Worm (Caenorhabditis elegans): ENCODE data around the gene mps-4.

Gene mps-4

ce11 chrIII:8271676-8272225, at the start of gene mps-4, which contains the start of gene F09G8.10:
Gene mps-4 (minus strand): TSS chrIII:8271776.
Gene F09G8.10 (minus strand): TSS chrIII:8272175.
- TF ChIP-seq ces-1 (GFP tag; optimal IDR thresholded peaks at IDR 0.05) (no peak), snu-23 (GFP tag; optimal IDR thresholded peaks at IDR 0.05) (no peak)

- TF ChIP-seq irx-1 (tag; optimal IDR thresholded peaks at IDR 0.05) (no peak), lin-13 (GFP tag; optimal IDR thresholded peaks at IDR 0.05) (no peak), lin-14 (GFP tag; optimal IDR thresholded peaks at IDR 0.05) (peak; percentile 57), sup-37 (GFP tag; optimal IDR thresholded peaks at IDR 0.05) (no peak), blmp-1 (tag; optimal IDR thresholded peaks at IDR 0.05) (no peak), dpl-1 (GFP tag; optimal IDR thresholded peaks at IDR 0.05) (peak in 1 of 3 experiments; percentile 18), ets-5 (GFP tag; IDR thresholded peaks at IDR 0.05) (no peak), dsc-1 (tag; optimal IDR thresholded peaks at IDR 0.05) (peak; percentile 49), fkh-8 (tag; optimal IDR thresholded peaks at IDR 0.05) (peak; percentile 36), lsy-2 (tag; optimal IDR thresholded peaks at IDR 0.05) (peak in 1 of 2 experiments; percentile 14)
Measured at ce11 chrIII:8321225-8321624, 49.6 kb upstream of the mps-4 start.

- no peak for TF ChIP-seq fkh-8 (tag; optimal IDR thresholded peaks at IDR 0.05)
- TF ChIP-seq ceh-90 (tag; optimal IDR thresholded peaks at IDR 0.05): no peak
- no peak for TF ChIP-seq rnt-1 (tag; optimal IDR thresholded peaks at IDR 0.05)
- no peak for TF ChIP-seq zip-4 (GFP tag; optimal IDR thresholded peaks at IDR 0.05)
- TF ChIP-seq aha-1 (tag; optimal IDR thresholded peaks at IDR 0.05): no peak
- TF ChIP-seq aly-2 (tag; optimal IDR thresholded peaks at IDR 0.05): no peak
- no peak for TF ChIP-seq ztf-4 (tag; optimal IDR thresholded peaks at IDR 0.05)
- TF ChIP-seq ceh-8 (GFP tag; optimal IDR thresholded peaks at IDR 0.05): no peak
- TF ChIP-seq pqm-1 (tag; optimal IDR thresholded peaks at IDR 0.05): no peak
- TF ChIP-seq ces-1 (GFP tag; optimal IDR thresholded peaks at IDR 0.05): no peak
- TF ChIP-seq swsn-7 (tag; optimal IDR thresholded peaks at IDR 0.05): no peak
- no peak for TF ChIP-seq fkh-10 (GFP tag; optimal IDR thresholded peaks at IDR 0.05)
- TF ChIP-seq hlh-4 (tag; optimal IDR thresholded peaks at IDR 0.05): no peak
- no peak for TF ChIP-seq sptf-1 (tag; optimal IDR thresholded peaks at IDR 0.05)
- TF ChIP-seq nhr-19 (GFP tag; conservative IDR thresholded peaks at IDR 0.05): no peak
Measured at ce11 chrIII:8320183-8320582, 48.6 kb upstream of the mps-4 start, which contains the start of gene F10E9.10. Gene F10E9.10 (minus strand): TSS chrIII:8320283.

ce11 chrIII:8319100-8319499, 47.5 kb upstream of the mps-4 start, which contains the start of gene F10E9.11:
Gene F10E9.11 (minus strand): TSS chrIII:8319260.
- peak; percentile 96 for TF ChIP-seq lir-3 (tag; optimal IDR thresholded peaks at IDR 0.05; ENCODE audit: poor library complexity)
- peak in 1 of 2 experiments; percentile 62 for TF ChIP-seq mdl-1 (tag; optimal IDR thresholded peaks at IDR 0.05)
- TF ChIP-seq unc-86 (tag; optimal IDR thresholded peaks at IDR 0.05): peak; percentile 74
- TF ChIP-seq efl-1 (optimal IDR thresholded peaks at IDR 0.05): peak; percentile 97 to 99
- peak; percentile 96 to 99 for TF ChIP-seq efl-1 (GFP tag; optimal IDR thresholded peaks at IDR 0.05 in 1 of 2)
- TF ChIP-seq fkh-10 (GFP tag; optimal IDR thresholded peaks at IDR 0.05): peak; percentile 26
- no peak; the same call in 1 of the 2 replicates for TF ChIP-seq grh-1 (GFP tag; IDR thresholded peaks at IDR 0.05)
- peak; percentile 2 for TF ChIP-seq nhr-237 (tag; optimal IDR thresholded peaks at IDR 0.05)
- peak; percentile 85 for TF ChIP-seq swsn-7 (tag; optimal IDR thresholded peaks at IDR 0.05)
- no peak for TF ChIP-seq nhr-76 (tag; optimal IDR thresholded peaks at IDR 0.05)
- peak; percentile 76 for TF ChIP-seq unc-98 (GFP tag; IDR thresholded peaks at IDR 0.05)
- TF ChIP-seq xbp-1 (tag; optimal IDR thresholded peaks at IDR 0.05): peak; percentile 85
- peak; percentile 74 for TF ChIP-seq unc-130 (tag; optimal IDR thresholded peaks at IDR 0.05)
- no peak for TF ChIP-seq hlh-17 (GFP tag; optimal IDR thresholded peaks at IDR 0.05; ENCODE audit: borderline replicate concordance)
- TF ChIP-seq ceh-90 (tag; optimal IDR thresholded peaks at IDR 0.05): peak; percentile 92
- TF ChIP-seq efl-3 (GFP tag; optimal IDR thresholded peaks at IDR 0.05): no peak
- TF ChIP-seq elt-2 (tag; optimal IDR thresholded peaks at IDR 0.05): peak; percentile 9
- peak; percentile 67 for TF ChIP-seq F16B12.6 (tag; optimal IDR thresholded peaks at IDR 0.05)
- TF ChIP-seq snpc-4 (tag; optimal IDR thresholded peaks at IDR 0.05): peak; percentile 51
- TF ChIP-seq nhr-47 (tag; optimal IDR thresholded peaks at IDR 0.05): peak; percentile 94
- TF ChIP-seq nhr-90 (tag; optimal IDR thresholded peaks at IDR 0.05; ENCODE audit: poor library complexity): peak; percentile 93
- TF ChIP-seq lin-35 (GFP tag; optimal IDR thresholded peaks at IDR 0.05): peak; percentile 98
- peak; percentile 86 for TF ChIP-seq fkh-8 (tag; optimal IDR thresholded peaks at IDR 0.05)
- TF ChIP-seq blmp-1 (tag; optimal IDR thresholded peaks at IDR 0.05): peak; percentile 69
- TF ChIP-seq fos-1 (tag; optimal IDR thresholded peaks at IDR 0.05): peak; percentile 30
- TF ChIP-seq sptf-1 (tag; optimal IDR thresholded peaks at IDR 0.05): no peak
- TF ChIP-seq fkh-4 (tag; optimal IDR thresholded peaks at IDR 0.05; ENCODE audit: borderline replicate concordance): peak; percentile 96
- peak; percentile 84 for TF ChIP-seq nhr-19 (GFP tag; conservative IDR thresholded peaks at IDR 0.05)

Measured in whole organism, L1 larva.